Worm (Caenorhabditis elegans) whole organism, L4 larva: ENCODE measurements around the gene C44C10.9.

ENCODE experiments used
- ces-1 ChIP-seq: fragments of 150-350 bp; sonication (generic microtip); optimal IDR thresholded peaks from 4 replicates; lab custom pipeline; 2014; ENCODE audit warnings: missing biosample characterization, missing genetic modification reagents, missing genetic modification characterization
- lir-3 ChIP-seq: sonication (generic microtip); optimal IDR thresholded peaks from 2 replicates; lab custom pipeline; 2016; ENCODE audit warnings: mild to moderate bottlenecking, missing genetic modification characterization, missing compliant biosample characterization
- nhr-237 ChIP-seq: sonication (generic microtip); optimal IDR thresholded peaks from 2 replicates; lab custom pipeline; 2017; ENCODE audit warnings: missing biosample characterization, missing genetic modification characterization

- TF ChIP-seq ces-1 (GFP tag; lab: Kevin White, UChicago): no peak
- no peak for TF ChIP-seq lir-3 (tag; lab: Kevin White, UChicago)
- no peak for TF ChIP-seq nhr-237 (tag; lab: Kevin White, UChicago)
Measured at ce11 chrX:11737053-11737452, 20.7 kb upstream of the C44C10.9 start, which contains the start of gene D1053.3.
